Worm (Caenorhabditis elegans): Measurements from ENCODE around the gene abhd-14.

abhd-14 gene

DNA sequence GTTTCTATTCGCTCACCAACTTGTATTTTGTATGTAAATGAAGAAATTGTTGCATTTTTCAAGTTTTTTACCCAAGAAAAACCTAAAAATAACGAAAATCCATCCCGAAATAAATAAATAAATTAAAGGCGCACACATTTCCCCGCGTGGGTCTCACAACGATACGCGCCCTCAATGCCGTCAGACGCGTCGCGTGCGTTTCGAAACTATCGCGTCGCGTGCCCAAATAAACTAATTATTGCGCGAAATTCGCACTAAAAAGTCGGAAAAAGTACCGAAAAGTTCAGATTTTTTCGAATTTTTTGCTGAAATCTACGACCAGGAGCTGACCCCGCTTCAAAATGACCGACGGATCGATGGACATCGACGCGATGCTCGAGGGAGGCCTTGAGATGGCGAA is 17.4 kb downstream of the abhd-14 start, which contains the start of gene rbm-39:
Gene rbm-39, plus strand, starts transcription at position 178 of the 400 bp plus-strand sequence.
- TF ChIP-seq sem-2 (GFP tag; optimal IDR thresholded peaks at IDR 0.05) (no peak), elt-3 (tag; optimal IDR thresholded peaks at IDR 0.05) (no peak), unc-120 (tag; optimal IDR thresholded peaks at IDR 0.05; ENCODE audit: poor library complexity, severe bottlenecking) (peak; percentile 7), mep-1 (tag; optimal IDR thresholded peaks at IDR 0.05) (peak; percentile 82), flh-1 (GFP tag; optimal IDR thresholded peaks at IDR 0.05) (no peak), unc-62 (GFP tag; optimal IDR thresholded peaks at IDR 0.05) (no peak), ceh-39 (tag; optimal IDR thresholded peaks at IDR 0.05) (peak; percentile 77), lin-13 (tag; optimal IDR thresholded peaks at IDR 0.05) (peak; percentile 80), unc-39 (tag; optimal IDR thresholded peaks at IDR 0.05) (no peak), nhr-2 (tag; optimal IDR thresholded peaks at IDR 0.05) (no peak), hlh-1 (tag; optimal IDR thresholded peaks at IDR 0.05) (peak; percentile 15), lsy-2 (tag; optimal IDR thresholded peaks at IDR 0.05) (peak; percentile 82), nhr-237 (tag; optimal IDR thresholded peaks at IDR 0.05) (peak; percentile 50), ces-1 (GFP tag; optimal IDR thresholded peaks at IDR 0.05) (peak; percentile 97), pha-4 (tag; optimal IDR thresholded peaks at IDR 0.05) (peak; percentile 74)

DNA sequence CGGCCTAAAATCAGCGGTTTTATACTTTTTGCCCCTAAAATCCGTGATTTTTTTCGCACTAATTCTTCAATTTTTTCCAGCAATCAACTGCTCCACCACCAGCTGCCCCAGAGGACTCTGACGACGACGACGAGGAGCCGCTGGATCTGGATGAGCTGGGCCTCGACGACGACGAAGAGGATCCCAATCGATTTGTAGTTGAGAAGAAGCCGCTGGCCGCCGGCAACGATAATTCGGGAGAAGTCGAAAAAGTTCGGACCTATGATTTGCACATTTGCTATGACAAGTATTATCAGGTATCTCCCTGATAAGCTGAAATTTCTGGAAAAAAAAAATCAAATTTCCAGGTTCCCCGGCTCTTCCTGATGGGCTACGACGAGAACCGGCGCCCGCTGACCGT is 18.1 kb downstream of the abhd-14 start:
- TF ChIP-seq ham-2 (GFP tag; optimal IDR thresholded peaks at IDR 0.05) (no peak), unc-62 (GFP tag; optimal IDR thresholded peaks at IDR 0.05) (no peak), unc-120 (tag; optimal IDR thresholded peaks at IDR 0.05; ENCODE audit: poor library complexity, severe bottlenecking) (no peak), unc-39 (tag; optimal IDR thresholded peaks at IDR 0.05) (no peak), nhr-2 (tag; optimal IDR thresholded peaks at IDR 0.05) (no peak), nhr-28 (tag; optimal IDR thresholded peaks at IDR 0.05) (no peak), drap-1 (GFP tag; optimal IDR thresholded peaks at IDR 0.05) (no peak), elt-3 (tag; optimal IDR thresholded peaks at IDR 0.05) (no peak), mep-1 (tag; optimal IDR thresholded peaks at IDR 0.05) (no peak), pha-4 (tag; optimal IDR thresholded peaks at IDR 0.05) (no peak), mab-5 (tag; optimal IDR thresholded peaks at IDR 0.05) (no peak)

DNA sequence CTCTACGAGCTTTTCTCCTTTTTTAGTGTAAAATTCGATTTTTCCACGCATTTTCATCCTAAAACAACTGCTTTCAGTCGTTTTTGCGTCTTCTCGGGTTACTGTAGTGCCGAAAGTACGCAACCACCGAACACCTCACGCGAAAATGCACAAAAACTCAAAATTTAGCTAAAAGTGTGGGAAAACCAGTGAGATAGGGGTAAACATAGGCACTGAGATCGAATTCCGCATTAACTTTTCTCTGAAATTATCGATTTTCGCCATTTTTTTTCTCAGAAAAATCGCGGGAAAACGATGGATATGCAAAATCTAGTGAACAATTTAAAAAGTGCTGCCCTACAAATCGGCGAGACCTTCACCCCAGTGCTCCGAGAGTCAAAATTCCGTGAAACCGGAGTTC is 19.6 kb downstream of the abhd-14 start, which contains the start of gene atg-3:
Gene atg-3, plus strand, starts transcription at position 301 of the 400 bp plus-strand sequence.
- TF ChIP-seq sem-2 (GFP tag; optimal IDR thresholded peaks at IDR 0.05) (no peak), lsy-2 (tag; optimal IDR thresholded peaks at IDR 0.05) (no peak), nhr-28 (tag; optimal IDR thresholded peaks at IDR 0.05) (no peak), ceh-83 (GFP tag; optimal IDR thresholded peaks at IDR 0.05) (no peak), ceh-43 (GFP tag; optimal IDR thresholded peaks at IDR 0.05) (no peak), unc-39 (tag; optimal IDR thresholded peaks at IDR 0.05) (no peak), nhr-2 (tag; optimal IDR thresholded peaks at IDR 0.05) (no peak), blmp-1 (tag; optimal IDR thresholded peaks at IDR 0.05) (no peak), hlh-1 (tag; optimal IDR thresholded peaks at IDR 0.05) (no peak), M03D4.4 (tag; optimal IDR thresholded peaks at IDR 0.05) (no peak), nhr-237 (tag; optimal IDR thresholded peaks at IDR 0.05) (no peak), elt-3 (tag; optimal IDR thresholded peaks at IDR 0.05) (no peak), sptf-1 (tag; optimal IDR thresholded peaks at IDR 0.05) (no peak), lin-13 (tag; optimal IDR thresholded peaks at IDR 0.05) (no peak), mep-1 (tag; optimal IDR thresholded peaks at IDR 0.05) (no peak), snpc-4 (tag; optimal IDR thresholded peaks at IDR 0.05) (no peak), mls-2 (tag; optimal IDR thresholded peaks at IDR 0.05) (no peak), pha-4 (tag; optimal IDR thresholded peaks at IDR 0.05) (no peak), ztf-11 (tag; optimal IDR thresholded peaks at IDR 0.05) (no peak)

- TF ChIP-seq lin-13 (tag; optimal IDR thresholded peaks at IDR 0.05) (peak; percentile 46), drap-1 (GFP tag; optimal IDR thresholded peaks at IDR 0.05) (no peak), lsy-2 (tag; optimal IDR thresholded peaks at IDR 0.05) (peak; percentile 19), nhr-237 (tag; optimal IDR thresholded peaks at IDR 0.05) (no peak), elt-3 (tag; optimal IDR thresholded peaks at IDR 0.05) (no peak), nhr-12 (tag; optimal IDR thresholded peaks at IDR 0.05) (no peak), sptf-1 (tag; optimal IDR thresholded peaks at IDR 0.05) (peak; percentile 30), mep-1 (tag; optimal IDR thresholded peaks at IDR 0.05) (peak; percentile 4), ham-2 (GFP tag; optimal IDR thresholded peaks at IDR 0.05) (no peak), snpc-4 (tag; optimal IDR thresholded peaks at IDR 0.05) (no peak), ztf-11 (tag; optimal IDR thresholded peaks at IDR 0.05) (peak; percentile 11), cnd-1 (tag; optimal IDR thresholded peaks at IDR 0.05) (no peak), ceh-43 (GFP tag; optimal IDR thresholded peaks at IDR 0.05) (no peak), nhr-76 (tag; optimal IDR thresholded peaks at IDR 0.05) (no peak), mab-5 (tag; optimal IDR thresholded peaks at IDR 0.05) (no peak), ces-1 (GFP tag; optimal IDR thresholded peaks at IDR 0.05) (peak; percentile 33)
Measured at ce11 chrIV:1009546-1009945, 20.3 kb downstream of the abhd-14 start, which contains the start of gene Y55F3AM.9. Gene Y55F3AM.9, minus strand, starts transcription at chrIV:1009734.

DNA sequence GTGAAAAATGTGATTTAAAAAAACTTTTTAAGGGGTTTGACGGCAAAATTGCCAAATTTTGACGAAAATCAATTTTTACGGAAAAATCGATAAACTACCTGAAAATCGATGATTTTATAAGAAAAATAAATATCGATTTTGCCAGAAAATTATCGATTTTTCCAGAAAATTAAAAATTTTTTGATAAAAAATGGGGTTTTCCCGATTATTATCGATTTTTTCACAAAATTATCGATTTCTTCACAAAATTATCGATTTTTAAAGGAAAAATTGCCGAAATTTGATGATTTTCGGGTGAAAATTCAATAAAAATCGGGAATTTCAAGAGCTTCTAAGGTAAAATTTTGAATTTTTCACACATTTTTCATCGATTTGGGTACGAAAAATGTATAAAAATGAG is 23.2 kb downstream of the abhd-14 start:
- TF ChIP-seq sptf-1 (tag; optimal IDR thresholded peaks at IDR 0.05) = no peak
- no peak for TF ChIP-seq ham-2 (GFP tag; optimal IDR thresholded peaks at IDR 0.05)
